Fruit fly (Drosophila melanogaster): ENCODE measurements around the gene CG43446.

DNA sequence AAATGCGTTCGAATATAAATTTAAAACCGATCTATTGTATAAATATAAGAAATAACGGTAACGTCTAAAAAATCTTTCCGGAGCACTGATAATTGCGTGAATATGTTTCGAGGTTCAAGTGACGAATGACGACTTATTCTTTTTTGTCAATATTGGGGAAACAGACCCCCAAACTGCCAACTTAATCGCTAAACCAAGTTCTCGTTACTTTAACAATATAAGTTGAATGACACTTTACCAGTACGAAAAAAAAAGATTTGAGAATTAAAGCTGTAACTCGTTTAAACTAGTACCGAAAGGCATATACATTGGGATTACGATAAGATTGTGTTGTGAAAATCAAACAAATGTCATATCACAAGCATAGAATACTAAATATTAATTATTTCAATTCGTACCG is at the start of gene CG43446:
- TF ChIP-seq Gug (GFP tag; IDR thresholded peaks at IDR 0.05): no peak
- TF ChIP-seq cyc (GFP tag; optimal IDR thresholded peaks at IDR 0.05): no peak
- TF ChIP-seq CG15336 (GFP tag; IDR thresholded peaks at IDR 0.05): no peak
